Worm (Caenorhabditis elegans): Measurements from ENCODE around the gene fbxl-2.

ce11 chrIII:4796536-4796935, 39.5 kb downstream of the fbxl-2 start, which contains the start of gene tag-325:
- TF ChIP-seq pha-4 (tag; optimal IDR thresholded peaks at IDR 0.05) (no peak), ama-1 (optimal IDR thresholded peaks at IDR 0.05) (no peak), ama-1 (GFP tag; optimal IDR thresholded peaks at IDR 0.05) (no peak), attf-5 (GFP tag; optimal IDR thresholded peaks at IDR 0.05) (no peak), egl-44 (GFP tag; IDR thresholded peaks at IDR 0.05) (no peak), nhr-27 (tag; optimal IDR thresholded peaks at IDR 0.05) (no peak), F49E8.2 (tag; optimal IDR thresholded peaks at IDR 0.05; ENCODE audit: insufficient read depth) (no peak), Y95B8A.8 (GFP tag; IDR thresholded peaks at IDR 0.05) (no peak), bed-2 (GFP tag; IDR thresholded peaks at IDR 0.05) (no peak), ceh-40 (GFP tag; IDR thresholded peaks at IDR 0.05) (no peak), lsy-27 (tag; optimal IDR thresholded peaks at IDR 0.05; ENCODE audit: borderline replicate concordance, insufficient read depth) (no peak), nfya-1 (tag; optimal IDR thresholded peaks at IDR 0.05; ENCODE audit: borderline replicate concordance, insufficient read depth) (no peak), unc-130 (GFP tag; optimal IDR thresholded peaks at IDR 0.05) (no peak)
